Fruit fly (Drosophila melanogaster) whole organism, prepupa: ENCODE measurements around the gene Rai1.

Source experiments
- Blimp-1 ChIP-seq: fragments of 200-800 bp; sonication (Bioruptor generic); optimal IDR thresholded peaks from 3 replicates; lab custom pipeline; 2017; ENCODE audit warnings: missing biosample characterization, missing genetic modification characterization, mild to moderate bottlenecking, moderate library complexity, missing genetic modification reagents
- CG10631 ChIP-seq: fragments of 200-800 bp; sonication (Bioruptor generic); optimal IDR thresholded peaks from 2 replicates; lab custom pipeline; 2016; ENCODE audit warnings: missing biosample characterization, missing genetic modification characterization
- CG10669 ChIP-seq: fragments of 200-800 bp; sonication (Bioruptor generic); optimal IDR thresholded peaks from 3 replicates; lab custom pipeline; 2018; ENCODE audit warnings: missing biosample characterization, mild to moderate bottlenecking, missing genetic modification characterization, moderate library complexity
- CG1621 ChIP-seq: fragments of 200-800 bp; sonication (Bioruptor generic); optimal IDR thresholded peaks from 3 replicates; lab custom pipeline; 2018; ENCODE audit warnings: missing biosample characterization, mild to moderate bottlenecking, missing genetic modification characterization
- CG31627 ChIP-seq: fragments of 200-800 bp; sonication (Bioruptor generic); optimal IDR thresholded peaks from 3 replicates; lab custom pipeline; 2016; ENCODE audit warnings: missing biosample characterization, missing genetic modification characterization
- CG34406 ChIP-seq: fragments of 200-800 bp; sonication (Bioruptor generic); optimal IDR thresholded peaks from 3 replicates; lab custom pipeline; 2016; ENCODE audit warnings: missing biosample characterization, missing genetic modification characterization
- CG6163 ChIP-seq: fragments of 200-800 bp; sonication (Bioruptor generic); IDR thresholded peaks from 3 replicates; pipeline ENCODE4 v1.3.6; 2022; ENCODE audit warnings: missing biosample characterization, missing genetic modification characterization
- CG6276 ChIP-seq: fragments of 200-800 bp; sonication (Bioruptor generic); optimal IDR thresholded peaks from 2 replicates; lab custom pipeline; 2017; ENCODE audit warnings: missing biosample characterization, mild to moderate bottlenecking, missing genetic modification characterization
- CG6808 ChIP-seq: fragments of 200-800 bp; sonication (Bioruptor generic); optimal IDR thresholded peaks from 3 replicates; lab custom pipeline; 2017; ENCODE audit warnings: missing biosample characterization, missing genetic modification characterization, mild to moderate bottlenecking, moderate library complexity, missing genetic modification reagents
- CG8119 ChIP-seq: fragments of 200-800 bp; sonication (Bioruptor generic); IDR thresholded peaks from 3 replicates; pipeline ENCODE4 v1.3.6; 2022; ENCODE audit warnings: missing biosample characterization, missing genetic modification characterization
- Eip78C ChIP-seq: fragments of 200-800 bp; sonication (Bioruptor generic); peaks from one replicate; lab custom pipeline; 2016; ENCODE audit warnings: missing biosample characterization, missing genetic modification characterization
- Eip93F ChIP-seq: fragments of 200-800 bp; sonication (Bioruptor generic); optimal IDR thresholded peaks from 2 replicates; lab custom pipeline; 2016; ENCODE audit warnings: missing biosample characterization, mild to moderate bottlenecking, missing genetic modification characterization
- Hr4 ChIP-seq: fragments of 200-800 bp; sonication (Bioruptor generic); optimal IDR thresholded peaks from 3 replicates; lab custom pipeline; 2016; ENCODE audit warnings: missing biosample characterization, missing genetic modification characterization
- OdsH ChIP-seq: fragments of 200-800 bp; sonication (Bioruptor generic); optimal IDR thresholded peaks from 3 replicates; lab custom pipeline; 2016; ENCODE audit warnings: missing biosample characterization, missing genetic modification characterization
- Smox ChIP-seq: fragments of 200-800 bp; sonication (Bioruptor generic); optimal IDR thresholded peaks from 3 replicates; lab custom pipeline; 2016; ENCODE audit warnings: missing biosample characterization, missing genetic modification characterization
- acj6 ChIP-seq: fragments of 200-800 bp; sonication (Bioruptor generic); optimal IDR thresholded peaks from 3 replicates; lab custom pipeline; 2016; ENCODE audit warnings: missing biosample characterization, missing genetic modification characterization
- dsx ChIP-seq: fragments of 200-800 bp; optimal IDR thresholded peaks from 3 replicates; lab custom pipeline; 2019; ENCODE audit warnings: missing biosample characterization, mild to moderate bottlenecking, missing genetic modification characterization, moderate library complexity; ENCODE audit not compliant: poor library complexity, severe bottlenecking
- eg ChIP-seq: fragments of 200-800 bp; sonication (Bioruptor generic); IDR thresholded peaks from 3 replicates; pipeline ENCODE4 v1.3.6; 2022; ENCODE audit warnings: missing biosample characterization, missing genetic modification characterization
- esn ChIP-seq: fragments of 200-800 bp; sonication (Bioruptor generic); optimal IDR thresholded peaks from 2 replicates; lab custom pipeline; 2016; ENCODE audit warnings: missing biosample characterization, mild to moderate bottlenecking, missing genetic modification characterization, moderate library complexity
- fd59A ChIP-seq: fragments of 200-800 bp; sonication (Bioruptor generic); optimal IDR thresholded peaks from 2 replicates; lab custom pipeline; 2017; ENCODE audit warnings: missing biosample characterization, mild to moderate bottlenecking, missing genetic modification characterization, missing genetic modification reagents
- fd85E ChIP-seq: fragments of 200-800 bp; sonication (Bioruptor generic); optimal IDR thresholded peaks from 3 replicates; lab custom pipeline; 2016; ENCODE audit warnings: missing biosample characterization, missing genetic modification characterization
- fkh ChIP-seq: fragments of 200-800 bp; sonication (Bioruptor generic); optimal IDR thresholded peaks from 3 replicates; lab custom pipeline; 2017; ENCODE audit warnings: missing biosample characterization, mild to moderate bottlenecking, missing genetic modification characterization, moderate library complexity
- salr ChIP-seq, 2 experiments: fragments of 200-800 bp; sonication (Bioruptor generic); optimal IDR thresholded peaks; 3 replicates each; lab custom pipeline; 2016 to 2018; ENCODE audit warnings: missing biosample characterization in 2 of 2, missing genetic modification characterization in 2 of 2, mild to moderate bottlenecking in 1 of 2
- ss ChIP-seq, 2 experiments: fragments of 200-800 bp; sonication (Bioruptor generic); optimal IDR thresholded peaks; 2 replicates in 1 of 2; 3 replicates in 1 of 2; lab custom pipeline; 2017 to 2018; ENCODE audit warnings: mild to moderate bottlenecking in 2 of 2, missing biosample characterization in 2 of 2, missing genetic modification characterization in 2 of 2, moderate library complexity in 1 of 2
- svp ChIP-seq: fragments of 200-800 bp; sonication (Bioruptor generic); peaks from one replicate; lab custom pipeline; 2016; ENCODE audit warnings: missing biosample characterization, missing genetic modification characterization
- topi ChIP-seq: fragments of 200-800 bp; sonication (Bioruptor generic); optimal IDR thresholded peaks from 3 replicates; lab custom pipeline; 2016; ENCODE audit warnings: missing biosample characterization, missing genetic modification characterization
- vri ChIP-seq: fragments of 200-800 bp; sonication (Bioruptor generic); optimal IDR thresholded peaks from 3 replicates; lab custom pipeline; 2016; ENCODE audit warnings: missing biosample characterization, mild to moderate bottlenecking, missing genetic modification characterization

The Rai1 gene

dm6 chrX:16846575-16846974, 43.4 kb upstream of the Rai1 start:
- TF ChIP-seq svp (GFP tag; lab: Kevin White, UChicago): peak; percentile 28
- peak; percentile 24 for TF ChIP-seq Eip78C (GFP tag; lab: Kevin White, UChicago)
- TF ChIP-seq CG31627: no peak

- no peak for TF ChIP-seq fkh (GFP tag; lab: Kevin White, UChicago)
These were observed 41.2 kb upstream of the Rai1 start, which contains the start of gene RSG7 for dm6 chrX:16844295-16844694. TSS of gene RSG7 (minus strand) at chrX:16844433.

dm6 chrX:16839905-16840304, 36.8 kb upstream of the Rai1 start:
- TF ChIP-seq svp (GFP tag; lab: Kevin White, UChicago) (no peak), CG6808 (no peak), CG10669 (GFP tag; lab: Kevin White, UChicago) (no peak), Smox (GFP tag; lab: Kevin White, UChicago) (no peak), salr (GFP tag; optimal IDR thresholded peaks at IDR 0.05; lab: Kevin White, UChicago) (no peak), Hr4 (no peak), OdsH (GFP tag; lab: Kevin White, UChicago) (no peak)

- TF ChIP-seq CG8119 (GFP tag; lab: Robert Waterston, UW) (0 out of 3 replicates have a peak, but pooled peaks have one; percentile 17), CG1621 (tag; lab: Kevin White, UChicago) (no peak), fd59A (GFP tag; lab: Kevin White, UChicago) (no peak), CG6163 (GFP tag; lab: Robert Waterston, UW) (0 out of 3 replicates have a peak, but pooled peaks have one; percentile 13), esn (GFP tag; lab: Kevin White, UChicago) (no peak), CG6276 (GFP tag; lab: Kevin White, UChicago) (peak; percentile 7), Eip78C (GFP tag; lab: Kevin White, UChicago) (peak; percentile 11), eg (GFP tag; lab: Robert Waterston, UW) (peak; percentile 45; the same call in 1 of the 3 replicates)
These were observed 35.9 kb upstream of the Rai1 start for dm6 chrX:16839033-16839432.

- TF ChIP-seq eg (GFP tag; lab: Robert Waterston, UW) (no peak), fkh (GFP tag; lab: Kevin White, UChicago) (peak; percentile 31), CG10631 (GFP tag; lab: Kevin White, UChicago) (no peak), Blimp-1 (GFP tag; lab: Kevin White, UChicago) (no peak), Eip93F (peak; percentile 11), esn (GFP tag; lab: Kevin White, UChicago) (no peak), ss (GFP tag; optimal IDR thresholded peaks at IDR 0.05; lab: Kevin White, UChicago) (no peak)
These were observed 34.5 kb upstream of the Rai1 start for dm6 chrX:16837588-16838178.

dm6 chrX:16836805-16837333, 33.7 kb upstream of the Rai1 start:
- TF ChIP-seq svp (GFP tag; lab: Kevin White, UChicago) (peak; percentile 69), Eip78C (GFP tag; lab: Kevin White, UChicago) (peak; percentile 28), fd85E (GFP tag; lab: Kevin White, UChicago) (no peak), vri (GFP tag; lab: Kevin White, UChicago) (peak; percentile 48)
- TF ChIP-seq, all 60 proteins: peak for 3

dm6 chrX:16836091-16836799, 33.1 kb upstream of the Rai1 start:
- no peak for TF ChIP-seq CG34406 (GFP tag; lab: Kevin White, UChicago)
- TF ChIP-seq CG6163 (GFP tag; lab: Robert Waterston, UW): 0 out of 3 replicates have a peak, but pooled peaks have one; percentile 30
- no peak for TF ChIP-seq CG10631 (GFP tag; lab: Kevin White, UChicago)
- peak; percentile 82 for TF ChIP-seq svp (GFP tag; lab: Kevin White, UChicago)
- TF ChIP-seq topi (GFP tag; lab: Kevin White, UChicago): no peak
- TF ChIP-seq eg (GFP tag; lab: Robert Waterston, UW): 0 out of 3 replicates have a peak, but pooled peaks have one; percentile 19
- TF ChIP-seq acj6 (GFP tag; lab: Kevin White, UChicago): no peak
- TF ChIP-seq fd59A (GFP tag; lab: Kevin White, UChicago): no peak
- TF ChIP-seq fkh (GFP tag; lab: Kevin White, UChicago): peak; percentile 1
- peak; percentile 58 for TF ChIP-seq dsx (GFP tag; lab: Kevin White, UChicago)
- peak in 1 of 2 experiments; percentile 23 for TF ChIP-seq ss (GFP tag; optimal IDR thresholded peaks at IDR 0.05; lab: Kevin White, UChicago)
